Fruit fly (Drosophila melanogaster) whole organism, adult: ENCODE data around the gene htl.

Source experiments
- CG33017 ChIP-seq: fragments of 200-800 bp; sonication (Bioruptor generic); optimal IDR thresholded peaks from 2 replicates; lab custom pipeline; 2018; ENCODE audit warnings: missing biosample characterization, mild to moderate bottlenecking, missing genetic modification characterization, moderate library complexity
- cic ChIP-seq: fragments of 200-800 bp; sonication (Bioruptor generic); optimal IDR thresholded peaks from 2 replicates; lab custom pipeline; 2017; ENCODE audit warnings: missing biosample characterization, mild to moderate bottlenecking, missing genetic modification characterization, moderate library complexity

DNA sequence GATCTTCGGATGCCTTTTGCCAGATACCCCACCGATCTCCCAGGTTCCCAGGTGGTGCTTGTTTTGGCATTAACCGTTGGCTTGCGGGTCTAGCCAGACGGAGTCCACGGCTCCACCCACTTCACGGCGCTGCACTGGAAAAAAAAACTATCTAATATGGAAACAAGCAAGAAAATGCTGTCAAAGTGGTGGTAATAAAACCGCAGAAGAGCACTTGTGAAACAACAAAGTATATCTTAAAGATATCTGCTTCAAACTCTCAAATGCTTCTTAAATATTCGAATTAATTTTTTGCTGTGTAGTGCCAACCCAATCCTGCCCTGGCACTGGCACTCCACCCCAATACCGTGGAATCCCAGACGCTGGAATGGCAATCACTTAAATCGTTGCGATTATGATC lies 5.6 kb upstream of the htl start:
- TF ChIP-seq cic (GFP tag; lab: Kevin White, UChicago) (no peak), CG33017 (tag; lab: Kevin White, UChicago) (no peak)
